Fruit fly (Drosophila melanogaster): Measurements from ENCODE around the gene CG31560.

DNA sequence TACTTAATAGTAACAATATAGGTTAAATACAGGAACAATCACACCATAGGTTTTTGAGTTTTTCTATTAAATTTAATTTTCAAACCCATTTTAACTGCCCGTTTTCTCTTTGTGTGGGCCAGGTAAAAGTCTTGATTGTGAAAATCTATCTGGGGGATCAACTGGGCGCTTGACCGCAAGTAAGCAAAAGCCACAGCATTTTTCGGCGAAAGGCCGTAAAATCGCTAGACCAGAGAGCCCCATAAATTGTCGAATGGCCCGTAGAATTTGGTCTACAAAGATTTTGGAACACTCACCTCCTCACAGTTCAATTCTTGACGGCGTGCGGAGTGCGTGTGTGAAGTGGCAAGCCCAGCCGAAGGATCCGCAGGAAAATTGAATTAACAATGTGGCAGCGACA lies 22.3 kb upstream of the CG31560 start, which contains the start of gene CG15594:
- TF ChIP-seq insv (optimal IDR thresholded peaks at IDR 0.05), result no peak
- no peak for TF ChIP-seq psq (optimal IDR thresholded peaks at IDR 0.05)
